Worm (Caenorhabditis elegans): ENCODE data around the gene E02C12.12.

ce11 chrV:9359674-9360073 lies 22.4 kb downstream of the E02C12.12 start, which contains the start of gene gpa-3:
- no peak for TF ChIP-seq snpc-4 (tag; optimal IDR thresholded peaks at IDR 0.05)
- TF ChIP-seq tlp-1 (tag; optimal IDR thresholded peaks at IDR 0.05), result no peak
- TF ChIP-seq elt-3 (tag; optimal IDR thresholded peaks at IDR 0.05), result no peak
- no peak for TF ChIP-seq skn-1 (tag; optimal IDR thresholded peaks at IDR 0.05)
- no peak for TF ChIP-seq mep-1 (tag; optimal IDR thresholded peaks at IDR 0.05)
- TF ChIP-seq elt-2 (tag; optimal IDR thresholded peaks at IDR 0.05), result no peak
- TF ChIP-seq nhr-28 (tag; optimal IDR thresholded peaks at IDR 0.05), result no peak
- no peak for TF ChIP-seq nhr-12 (tag; optimal IDR thresholded peaks at IDR 0.05)
- TF ChIP-seq unc-130 (tag; optimal IDR thresholded peaks at IDR 0.05), result no peak
- TF ChIP-seq aly-2 (tag; optimal IDR thresholded peaks at IDR 0.05), result no peak
- no peak for TF ChIP-seq sox-4 (tag; optimal IDR thresholded peaks at IDR 0.05)
- no peak for TF ChIP-seq fos-1 (tag; optimal IDR thresholded peaks at IDR 0.05)
- TF ChIP-seq unc-86 (tag; optimal IDR thresholded peaks at IDR 0.05), result no peak
- no peak for TF ChIP-seq nhr-237 (tag; optimal IDR thresholded peaks at IDR 0.05)

All from whole organism, L1 larva.